Worm (Caenorhabditis elegans): Measurements from ENCODE around the gene cha-1.

The cha-1 gene

DNA sequence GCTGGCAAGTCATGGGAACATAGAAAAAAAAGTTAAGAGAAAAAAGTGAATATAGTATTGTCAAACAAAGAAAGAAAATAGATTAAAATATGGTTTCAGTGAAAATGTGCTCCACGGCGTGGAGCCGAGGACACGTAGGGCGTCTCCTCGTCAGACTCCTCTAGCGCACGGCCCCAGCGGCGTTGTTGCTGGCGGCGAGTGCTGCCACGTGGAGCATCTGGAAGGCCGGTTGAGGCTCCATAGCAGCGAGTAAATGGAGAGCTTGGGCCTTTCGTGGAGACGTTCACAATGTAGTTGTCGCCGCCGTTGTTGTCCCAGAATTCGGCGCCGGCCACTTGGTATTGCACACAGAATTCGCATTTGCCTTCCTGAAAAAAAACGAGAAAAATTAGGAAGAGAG, 21.0 kb upstream of the cha-1 start:
- TF ChIP-seq unc-62 (GFP tag; optimal IDR thresholded peaks at IDR 0.05) (no peak), nhr-237 (tag; optimal IDR thresholded peaks at IDR 0.05) (no peak), fkh-2 (tag; optimal IDR thresholded peaks at IDR 0.05) (no peak), ceh-9 (tag; optimal IDR thresholded peaks at IDR 0.05) (no peak)

DNA sequence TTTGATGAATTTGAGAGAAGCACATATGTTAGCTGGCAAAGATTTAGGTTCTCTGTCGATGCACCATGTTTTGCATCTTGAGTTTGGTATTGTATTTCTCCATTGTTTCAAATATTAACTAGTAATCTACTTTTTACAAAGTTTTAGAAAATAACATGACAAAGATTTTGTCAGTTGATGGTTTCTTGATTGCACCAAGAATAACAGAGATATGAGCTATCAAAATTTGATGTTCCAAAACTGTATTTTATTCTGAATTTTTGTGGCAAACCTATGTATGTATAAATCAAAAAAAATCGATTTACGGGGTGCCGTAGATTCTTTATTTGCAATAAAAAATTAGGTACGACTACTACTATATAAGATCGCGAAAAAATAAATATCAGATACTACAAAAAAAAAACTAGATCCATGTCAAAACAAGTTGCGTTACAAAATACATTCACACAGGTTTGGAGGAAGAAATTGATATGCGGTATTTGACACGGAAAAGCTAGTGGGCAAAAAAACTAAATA, 20.4 kb upstream of the cha-1 start:
- TF ChIP-seq nhr-25 (tag; optimal IDR thresholded peaks at IDR 0.05), result peak; percentile 32
- peak; percentile 55 for TF ChIP-seq nhr-43 (tag; optimal IDR thresholded peaks at IDR 0.05; ENCODE audit: poor library complexity, severe bottlenecking)
- TF ChIP-seq elt-3 (tag; optimal IDR thresholded peaks at IDR 0.05), result peak in 1 of 3 experiments; percentile 16
- peak; percentile 44 for TF ChIP-seq ceh-28 (tag; optimal IDR thresholded peaks at IDR 0.05)
- no peak for TF ChIP-seq ZK546.5 (tag; optimal IDR thresholded peaks at IDR 0.05)
- TF ChIP-seq sea-2 (GFP tag; optimal IDR thresholded peaks at IDR 0.05), result no peak
- peak; percentile 49 for TF ChIP-seq lsy-12 (tag; optimal IDR thresholded peaks at IDR 0.05)
- TF ChIP-seq ceh-16 (tag; optimal IDR thresholded peaks at IDR 0.05), result no peak
- peak; percentile 80 for TF ChIP-seq ztf-4 (tag; optimal IDR thresholded peaks at IDR 0.05)

DNA sequence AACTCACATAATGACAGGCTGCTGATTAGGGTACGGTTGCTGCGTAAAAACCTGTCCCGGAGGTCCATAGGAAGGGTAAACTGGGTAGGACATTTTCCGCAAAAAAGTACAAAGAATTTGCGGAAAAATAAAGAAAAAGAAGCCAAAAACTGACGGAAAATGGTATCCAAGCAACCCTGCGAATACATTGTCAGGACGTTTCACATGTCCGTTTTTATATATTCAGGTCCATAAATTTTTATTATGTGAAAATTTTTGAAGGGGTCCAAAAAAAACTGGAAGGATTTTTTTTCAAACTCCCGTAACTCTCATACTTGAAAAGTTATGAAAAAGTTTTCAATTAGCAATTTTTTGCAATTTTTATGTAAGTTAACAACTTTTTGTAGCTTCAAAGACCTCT, 17.7 kb upstream of the cha-1 start, which contains the start of gene CC8.3:
TSS of gene CC8.3 (minus strand) at position 101 of the 400 bp plus-strand sequence.
- TF ChIP-seq nhr-25 (tag; optimal IDR thresholded peaks at IDR 0.05), result no peak
- no peak for TF ChIP-seq daf-12 (tag; optimal IDR thresholded peaks at IDR 0.05)
- no peak for TF ChIP-seq lsy-12 (tag; optimal IDR thresholded peaks at IDR 0.05)
- no peak for TF ChIP-seq jun-1 (tag; optimal IDR thresholded peaks at IDR 0.05)
- TF ChIP-seq R02D3.7 (tag; optimal IDR thresholded peaks at IDR 0.05), result no peak
- TF ChIP-seq nhr-11 (tag; optimal IDR thresholded peaks at IDR 0.05), result no peak
- TF ChIP-seq mdl-1 (tag; optimal IDR thresholded peaks at IDR 0.05), result no peak
- no peak for TF ChIP-seq tbx-2 (tag; optimal IDR thresholded peaks at IDR 0.05)

DNA sequence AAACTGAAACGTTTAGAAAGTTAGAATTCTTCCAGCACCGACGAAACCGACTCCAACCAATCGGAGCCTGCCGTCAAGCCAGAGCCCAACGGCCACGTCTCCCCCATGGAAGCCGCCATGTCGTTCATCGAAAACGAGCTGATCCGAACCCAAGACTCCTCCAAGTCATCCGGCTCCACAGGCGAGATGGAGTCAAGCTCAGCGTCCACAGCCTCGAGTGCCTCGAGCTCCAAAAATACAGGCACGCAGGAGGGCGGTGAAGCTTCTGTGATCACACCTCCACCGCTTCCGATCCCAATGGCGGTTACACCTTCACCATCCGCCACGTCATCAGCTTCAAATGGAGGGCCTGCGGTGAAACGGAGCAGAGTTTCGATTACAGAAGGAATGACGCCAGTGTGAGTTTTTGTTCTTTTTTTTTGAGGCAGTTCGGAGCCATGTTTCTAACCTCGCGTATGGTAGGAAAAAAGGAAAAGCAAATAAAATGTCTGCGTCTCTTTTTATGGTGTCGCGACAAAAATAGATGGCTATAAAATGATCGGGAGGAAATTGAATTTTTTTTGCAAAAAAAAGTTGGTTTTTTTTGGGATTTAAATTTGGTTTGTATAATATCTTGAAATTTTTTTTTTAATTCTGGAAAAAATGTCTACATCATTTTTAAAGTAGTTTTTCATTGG, 13.9 kb upstream of the cha-1 start:
- TF ChIP-seq ama-1 (optimal IDR thresholded peaks at IDR 0.05), result no peak
- no peak for TF ChIP-seq ztf-4 (tag; optimal IDR thresholded peaks at IDR 0.05)
- no peak for TF ChIP-seq nhr-11 (tag; optimal IDR thresholded peaks at IDR 0.05)
- no peak for TF ChIP-seq snpc-4 (tag; optimal IDR thresholded peaks at IDR 0.05)
- TF ChIP-seq pha-4 (tag; optimal IDR thresholded peaks at IDR 0.05), result peak; percentile 52
- TF ChIP-seq egl-5 (tag; optimal IDR thresholded peaks at IDR 0.05), result no peak
- TF ChIP-seq ceh-16 (tag; optimal IDR thresholded peaks at IDR 0.05), result no peak
- no peak for TF ChIP-seq pqm-1 (tag; optimal IDR thresholded peaks at IDR 0.05)
- TF ChIP-seq unc-39 (tag; optimal IDR thresholded peaks at IDR 0.05), result no peak
- no peak for TF ChIP-seq nfya-1 (tag; optimal IDR thresholded peaks at IDR 0.05; ENCODE audit: insufficient read depth)
- peak; percentile 40 for TF ChIP-seq lin-15B (tag; optimal IDR thresholded peaks at IDR 0.05)
- no peak for TF ChIP-seq elt-3 (tag; optimal IDR thresholded peaks at IDR 0.05)
- TF ChIP-seq nhr-237 (tag; optimal IDR thresholded peaks at IDR 0.05), result no peak
- TF ChIP-seq nhr-25 (tag; optimal IDR thresholded peaks at IDR 0.05), result no peak
- TF ChIP-seq fos-1 (tag; optimal IDR thresholded peaks at IDR 0.05), result no peak

DNA sequence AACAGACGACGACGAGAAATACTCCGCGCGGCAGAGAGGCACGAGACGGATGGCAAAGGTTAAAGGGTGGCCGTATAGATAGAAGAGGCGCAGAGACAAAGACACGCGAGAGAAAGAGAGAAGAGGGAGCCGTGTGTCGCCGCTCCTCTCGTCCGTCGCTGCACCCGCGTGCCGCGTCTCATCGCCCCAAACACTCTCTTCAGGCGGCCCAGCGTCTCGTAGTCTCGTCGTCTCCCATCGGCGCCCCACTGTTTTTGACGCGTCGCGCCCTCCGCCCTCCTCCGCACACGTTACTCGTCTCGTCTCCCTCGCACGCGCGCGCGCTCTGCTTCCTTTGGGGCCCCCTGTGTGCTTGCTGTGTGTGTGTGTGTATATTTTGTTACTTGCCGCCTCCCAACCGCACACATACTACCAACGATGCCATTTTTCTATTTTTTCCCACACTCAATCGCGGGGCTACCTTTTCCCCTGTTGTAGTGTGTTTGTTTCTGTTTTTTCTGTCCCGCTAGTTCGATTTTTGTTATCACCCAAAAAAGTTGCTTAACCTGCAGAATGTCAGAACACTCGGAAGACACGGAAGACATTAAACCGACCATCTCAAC, 12.1 kb upstream of the cha-1 start, which contains the start of gene madf-9:
TSS of gene madf-9 (plus strand) at position 552 of the 602 bp plus-strand sequence.
- TF ChIP-seq nhr-11 (tag; optimal IDR thresholded peaks at IDR 0.05), result no peak
- TF ChIP-seq pqm-1 (tag; optimal IDR thresholded peaks at IDR 0.05), result no peak
- no peak for TF ChIP-seq ceh-16 (tag; optimal IDR thresholded peaks at IDR 0.05)
- TF ChIP-seq nfya-1 (tag; optimal IDR thresholded peaks at IDR 0.05; ENCODE audit: insufficient read depth), result peak; percentile 79
- TF ChIP-seq mdl-1 (tag; optimal IDR thresholded peaks at IDR 0.05), result peak; percentile 65
- TF ChIP-seq egl-27 (tag; optimal IDR thresholded peaks at IDR 0.05), result no peak
- no peak for TF ChIP-seq sea-2 (GFP tag; optimal IDR thresholded peaks at IDR 0.05)
- TF ChIP-seq lin-39 (tag; optimal IDR thresholded peaks at IDR 0.05), result peak; percentile 64
- peak; percentile 73 for TF ChIP-seq nhr-43 (tag; optimal IDR thresholded peaks at IDR 0.05; ENCODE audit: poor library complexity, severe bottlenecking)
- peak; percentile 99 for TF ChIP-seq hmg-11 (tag; optimal IDR thresholded peaks at IDR 0.05)
- TF ChIP-seq nhr-67 (tag; optimal IDR thresholded peaks at IDR 0.05), result no peak
- TF ChIP-seq nhr-28 (tag; optimal IDR thresholded peaks at IDR 0.05), result no peak
- peak; percentile 28 for TF ChIP-seq nhr-23 (tag; optimal IDR thresholded peaks at IDR 0.05)
- TF ChIP-seq ztf-4 (tag; optimal IDR thresholded peaks at IDR 0.05), result no peak
- TF ChIP-seq elt-2 (tag; optimal IDR thresholded peaks at IDR 0.05), result peak; percentile 43
- TF ChIP-seq fkh-2 (tag; optimal IDR thresholded peaks at IDR 0.05), result no peak
- TF ChIP-seq snpc-4 (tag; optimal IDR thresholded peaks at IDR 0.05), result peak; percentile 68
- no peak for TF ChIP-seq elt-3 (tag; optimal IDR thresholded peaks at IDR 0.05)
- peak; percentile 56 for TF ChIP-seq jun-1 (tag; optimal IDR thresholded peaks at IDR 0.05)
- peak; percentile 2 for TF ChIP-seq R02D3.7 (tag; optimal IDR thresholded peaks at IDR 0.05)
- TF ChIP-seq lsy-12 (tag; optimal IDR thresholded peaks at IDR 0.05), result peak; percentile 66
- TF ChIP-seq aly-2 (tag; optimal IDR thresholded peaks at IDR 0.05), result no peak
- TF ChIP-seq ZK546.5 (tag; optimal IDR thresholded peaks at IDR 0.05), result no peak
- no peak for TF ChIP-seq nhr-237 (tag; optimal IDR thresholded peaks at IDR 0.05)
- TF ChIP-seq nhr-12 (tag; optimal IDR thresholded peaks at IDR 0.05), result no peak
- TF ChIP-seq nhr-25 (tag; optimal IDR thresholded peaks at IDR 0.05), result peak; percentile 35
- TF ChIP-seq eor-1 (tag; optimal IDR thresholded peaks at IDR 0.05), result no peak
- no peak for TF ChIP-seq skn-1 (tag; optimal IDR thresholded peaks at IDR 0.05)
- TF ChIP-seq ama-1 (optimal IDR thresholded peaks at IDR 0.05), result no peak
- TF ChIP-seq nhr-77 (tag; optimal IDR thresholded peaks at IDR 0.05), result no peak
